Worm (Caenorhabditis elegans): ENCODE results near the gene K08D8.7.

- TF ChIP-seq xnd-1 (tag; optimal IDR thresholded peaks at IDR 0.05) (no peak), ccch-3 (GFP tag; optimal IDR thresholded peaks at IDR 0.05) (no peak), bed-1 (GFP tag; IDR thresholded peaks at IDR 0.05) (no peak), pha-4 (tag; optimal IDR thresholded peaks at IDR 0.05) (no peak), hmg-20 (GFP tag; IDR thresholded peaks at IDR 0.05) (no peak), unc-130 (GFP tag; optimal IDR thresholded peaks at IDR 0.05) (no peak), chd-7 (tag; optimal IDR thresholded peaks at IDR 0.05) (no peak), F55B11.4 (tag; optimal IDR thresholded peaks at IDR 0.05; ENCODE audit: borderline replicate concordance, insufficient read depth) (no peak), sdz-38 (tag; optimal IDR thresholded peaks at IDR 0.05) (no peak), F52B5.7 (tag; optimal IDR thresholded peaks at IDR 0.05) (no peak), ztf-22 (GFP tag; optimal IDR thresholded peaks at IDR 0.05) (no peak), egl-44 (GFP tag; IDR thresholded peaks at IDR 0.05) (no peak)
These were observed 5.9 kb downstream of the K08D8.7 start, which contains the start of gene K08D8.2 for ce11 chrIV:12902430-12903110.

All from whole organism, young adult.